Worm (Caenorhabditis elegans) whole organism, mixed stage, embryonic: Measurements from ENCODE around the gene K11H12.6.
A peak's percentile ranks its signal among the peaks of the same experiment; 100 is the strongest.

Experiments used
- M03D4.4 ChIP-seq: sonication (generic microtip); optimal IDR thresholded peaks from 2 replicates; lab custom pipeline; 2017; ENCODE audit warnings: mild to moderate bottlenecking, missing genetic modification characterization, missing compliant biosample characterization
- bed-3 ChIP-seq: fragments of 200-800 bp; sonication (Bioruptor generic); optimal IDR thresholded peaks from 3 replicates; lab custom pipeline; 2018; ENCODE audit warnings: mild to moderate bottlenecking, missing genetic modification characterization, moderate library complexity, missing compliant biosample characterization
- blmp-1 ChIP-seq: fragments of 150-350 bp; optimal IDR thresholded peaks from 2 replicates; lab custom pipeline; 2014; ENCODE audit warnings: missing biosample characterization, missing genetic modification characterization
- ceh-39 ChIP-seq: fragments of 150-350 bp; optimal IDR thresholded peaks from 2 replicates; lab custom pipeline; 2014; ENCODE audit warnings: missing biosample characterization, missing genetic modification characterization
- ceh-43 ChIP-seq: fragments of 200-800 bp; sonication (Bioruptor generic); optimal IDR thresholded peaks from 2 replicates; lab custom pipeline; 2018; ENCODE audit warnings: mild to moderate bottlenecking, missing genetic modification characterization, moderate library complexity, missing compliant biosample characterization
- ceh-83 ChIP-seq: fragments of 200-800 bp; sonication (Bioruptor generic); optimal IDR thresholded peaks from 2 replicates; lab custom pipeline; 2018; ENCODE audit warnings: mild to moderate bottlenecking, missing genetic modification characterization, missing compliant biosample characterization
- ces-1 ChIP-seq: fragments of 150-350 bp; optimal IDR thresholded peaks from 2 replicates; lab custom pipeline; 2014; ENCODE audit warnings: missing biosample characterization, missing genetic modification reagents, missing genetic modification characterization
- cnd-1 ChIP-seq: fragments of 200-800 bp; sonication (Bioruptor generic); optimal IDR thresholded peaks from 2 replicates; lab custom pipeline; 2018; ENCODE audit warnings: mild to moderate bottlenecking, missing genetic modification characterization, missing compliant biosample characterization
- drap-1 ChIP-seq: fragments of 200-800 bp; sonication (Bioruptor generic); optimal IDR thresholded peaks from 3 replicates; lab custom pipeline; 2018; ENCODE audit warnings: mild to moderate bottlenecking, missing genetic modification characterization, missing compliant biosample characterization
- elt-1 ChIP-seq: sonication (generic microtip); optimal IDR thresholded peaks from 2 replicates; lab custom pipeline; 2017; ENCODE audit warnings: missing genetic modification characterization, mild to moderate bottlenecking, missing compliant biosample characterization, antibody characterized with exemption, moderate library complexity, borderline replicate concordance; ENCODE audit not compliant: insufficient read depth
- elt-3 ChIP-seq: fragments of 150-350 bp; optimal IDR thresholded peaks from 2 replicates; lab custom pipeline; 2014; ENCODE audit warnings: missing biosample characterization, missing genetic modification characterization
- flh-1 ChIP-seq: fragments of 200-800 bp; sonication (Bioruptor generic); optimal IDR thresholded peaks from 2 replicates; lab custom pipeline; 2018; ENCODE audit warnings: mild to moderate bottlenecking, missing genetic modification characterization, moderate library complexity, missing compliant biosample characterization
- ham-2 ChIP-seq: fragments of 200-800 bp; sonication (Bioruptor generic); optimal IDR thresholded peaks from 2 replicates; lab custom pipeline; 2018; ENCODE audit warnings: mild to moderate bottlenecking, missing genetic modification characterization, missing compliant biosample characterization
- hlh-1 ChIP-seq: fragments of 150-350 bp; optimal IDR thresholded peaks from 2 replicates; lab custom pipeline; 2014; ENCODE audit warnings: missing biosample characterization, missing genetic modification reagents, missing genetic modification characterization
- lin-13 ChIP-seq: fragments of 150-350 bp; optimal IDR thresholded peaks from 2 replicates; lab custom pipeline; 2014; ENCODE audit warnings: missing biosample characterization, missing genetic modification characterization
- lin-32 ChIP-seq: fragments of 200-800 bp; sonication (Bioruptor generic); optimal IDR thresholded peaks from 2 replicates; lab custom pipeline; 2018; ENCODE audit warnings: mild to moderate bottlenecking, missing genetic modification characterization, missing compliant biosample characterization
- lsy-2 ChIP-seq: fragments of 150-350 bp; optimal IDR thresholded peaks from 2 replicates; lab custom pipeline; 2014; ENCODE audit warnings: missing biosample characterization, missing genetic modification characterization
- mab-5 ChIP-seq: fragments of 150-350 bp; optimal IDR thresholded peaks from 2 replicates; lab custom pipeline; 2014; ENCODE audit warnings: missing biosample characterization, missing genetic modification characterization
- mep-1 ChIP-seq: fragments of 150-350 bp; optimal IDR thresholded peaks from 2 replicates; lab custom pipeline; 2017; ENCODE audit warnings: missing biosample characterization, missing genetic modification reagents, missing genetic modification characterization, inconsistent platforms
- mls-2 ChIP-seq: sonication (generic microtip); optimal IDR thresholded peaks from 2 replicates; lab custom pipeline; 2016; ENCODE audit warnings: mild to moderate bottlenecking, missing genetic modification characterization, moderate library complexity, missing compliant biosample characterization
- nhr-12 ChIP-seq: fragments of 150-350 bp; optimal IDR thresholded peaks from 2 replicates; lab custom pipeline; 2014; ENCODE audit warnings: missing biosample characterization, missing genetic modification characterization
- nhr-2 ChIP-seq: fragments of 150-350 bp; optimal IDR thresholded peaks from 2 replicates; lab custom pipeline; 2014; ENCODE audit warnings: missing biosample characterization, missing genetic modification characterization
- nhr-237 ChIP-seq: fragments of 150-350 bp; optimal IDR thresholded peaks from 2 replicates; lab custom pipeline; 2014; ENCODE audit warnings: missing biosample characterization, missing genetic modification characterization
- nhr-28 ChIP-seq: fragments of 150-350 bp; optimal IDR thresholded peaks from 2 replicates; lab custom pipeline; 2014; ENCODE audit warnings: missing biosample characterization, missing genetic modification characterization
- nhr-76 ChIP-seq: sonication (generic microtip); optimal IDR thresholded peaks from 2 replicates; lab custom pipeline; 2017; ENCODE audit warnings: missing biosample characterization, missing genetic modification characterization
- pha-4 ChIP-seq: fragments of 150-350 bp; optimal IDR thresholded peaks from 2 replicates; lab custom pipeline; 2018; ENCODE audit warnings: missing biosample characterization, missing genetic modification reagents, missing genetic modification characterization
- sem-2 ChIP-seq: fragments of 200-800 bp; sonication (Bioruptor generic); optimal IDR thresholded peaks from 2 replicates; lab custom pipeline; 2018; ENCODE audit warnings: mild to moderate bottlenecking, missing genetic modification characterization, missing compliant biosample characterization
- snpc-4 ChIP-seq: fragments of 150-350 bp; optimal IDR thresholded peaks from 2 replicates; lab custom pipeline; 2014; ENCODE audit warnings: missing biosample characterization, missing genetic modification characterization
- sptf-1 ChIP-seq: sonication (generic microtip); optimal IDR thresholded peaks from 2 replicates; lab custom pipeline; 2017; ENCODE audit warnings: mild to moderate bottlenecking, missing genetic modification characterization, moderate library complexity, missing compliant biosample characterization
- tbx-8 ChIP-seq: fragments of 200-800 bp; sonication (Bioruptor generic); optimal IDR thresholded peaks from 2 replicates; lab custom pipeline; 2018; ENCODE audit warnings: mild to moderate bottlenecking, missing genetic modification characterization, moderate library complexity, missing compliant biosample characterization
- unc-120 ChIP-seq: sonication (generic microtip); optimal IDR thresholded peaks from 2 replicates; lab custom pipeline; 2017; ENCODE audit warnings: missing genetic modification characterization, missing compliant biosample characterization; ENCODE audit not compliant: poor library complexity, severe bottlenecking
- unc-39 ChIP-seq: fragments of 150-350 bp; optimal IDR thresholded peaks from 2 replicates; lab custom pipeline; 2014; ENCODE audit warnings: missing biosample characterization, missing genetic modification characterization
- unc-62 ChIP-seq: fragments of 150-350 bp; optimal IDR thresholded peaks from 2 replicates; lab custom pipeline; 2014; ENCODE audit warnings: missing biosample characterization, missing genetic modification reagents, missing genetic modification characterization
- zip-8 ChIP-seq: fragments of 150-350 bp; optimal IDR thresholded peaks from 2 replicates; lab custom pipeline; 2014; ENCODE audit warnings: missing biosample characterization, missing genetic modification characterization
- ztf-11 ChIP-seq: fragments of 150-350 bp; optimal IDR thresholded peaks from 2 replicates; lab custom pipeline; 2014; ENCODE audit warnings: missing biosample characterization, missing genetic modification characterization

The K11H12.6 gene

DNA sequence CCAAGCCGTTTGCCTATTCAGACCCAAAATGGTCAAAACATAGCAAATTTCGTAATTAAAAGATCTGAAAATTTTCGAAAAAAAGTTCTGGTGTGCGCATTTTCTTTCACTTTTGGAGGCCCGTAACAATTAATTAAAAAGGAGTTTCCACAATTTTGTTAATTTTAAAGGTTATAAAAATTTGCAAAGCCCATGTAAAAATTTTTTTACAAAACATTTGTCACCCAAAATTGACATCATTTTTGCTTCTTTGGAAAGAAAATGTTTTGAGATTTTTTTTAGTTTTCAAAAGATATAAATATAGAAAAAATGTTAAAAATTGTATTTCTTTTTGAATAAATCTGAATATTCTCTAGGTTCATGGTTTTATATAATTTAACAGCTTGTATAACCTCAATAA lies at the start of gene K11H12.6:
K11H12.6 (plus strand) TSS at position 301 of the 400 bp plus-strand sequence.
- TF ChIP-seq ces-1 (no peak), nhr-2 (tag; lab: Kevin White, UChicago) (no peak), lsy-2 (tag; lab: Kevin White, UChicago) (no peak), hlh-1 (tag; lab: Kevin White, UChicago) (no peak), bed-3 (GFP tag; lab: Kevin White, UChicago) (no peak), ceh-43 (GFP tag; lab: Kevin White, UChicago) (no peak), snpc-4 (tag; lab: Kevin White, UChicago) (no peak), lin-13 (tag; lab: Kevin White, UChicago) (no peak), unc-120 (no peak), blmp-1 (tag; lab: Kevin White, UChicago) (no peak), flh-1 (GFP tag; lab: Kevin White, UChicago) (no peak), drap-1 (GFP tag; lab: Kevin White, UChicago) (no peak), ham-2 (no peak), ceh-83 (GFP tag; lab: Kevin White, UChicago) (no peak), M03D4.4 (no peak), lin-32 (GFP tag; lab: Kevin White, UChicago) (no peak), mls-2 (no peak), zip-8 (no peak), sptf-1 (tag; lab: Kevin White, UChicago) (no peak), nhr-12 (tag; lab: Kevin White, UChicago) (no peak)

DNA sequence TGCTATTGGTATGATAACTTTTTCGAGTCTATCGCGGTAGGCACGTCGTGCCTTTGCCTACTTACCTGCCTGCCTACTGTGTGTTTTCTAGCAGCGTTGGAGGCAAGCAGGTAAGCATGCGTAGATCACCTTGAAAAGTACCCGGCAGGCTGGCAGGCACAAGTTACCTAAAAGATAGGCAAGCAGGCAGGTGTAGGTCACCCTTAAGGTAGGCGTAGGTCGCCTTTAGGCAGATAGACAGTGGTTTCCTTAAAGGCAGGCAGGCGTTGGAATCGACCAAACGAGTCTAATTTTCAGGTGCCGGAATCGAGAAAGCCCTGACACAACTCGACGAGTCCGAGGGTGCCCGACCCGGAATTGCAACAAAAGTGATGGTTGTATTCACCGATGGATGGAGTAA lies 47.3 kb upstream of the K11H12.6 start:
- TF ChIP-seq zip-8 (no peak), nhr-237 (tag; lab: Kevin White, UChicago) (no peak), drap-1 (GFP tag; lab: Kevin White, UChicago) (no peak), unc-62 (GFP tag; lab: Kevin White, UChicago) (no peak), lin-13 (tag; lab: Kevin White, UChicago) (no peak), hlh-1 (tag; lab: Kevin White, UChicago) (no peak), nhr-2 (tag; lab: Kevin White, UChicago) (no peak), nhr-12 (tag; lab: Kevin White, UChicago) (no peak), lsy-2 (tag; lab: Kevin White, UChicago) (no peak), elt-3 (no peak), nhr-28 (tag; lab: Kevin White, UChicago) (no peak), bed-3 (GFP tag; lab: Kevin White, UChicago) (no peak)

- TF ChIP-seq ceh-83 (GFP tag; lab: Kevin White, UChicago) (peak; percentile 85), ztf-11 (tag; lab: Kevin White, UChicago) (peak; percentile 21), tbx-8 (GFP tag; lab: Kevin White, UChicago) (peak; percentile 72), elt-3 (no peak), zip-8 (no peak), ces-1 (peak; percentile 28), lsy-2 (tag; lab: Kevin White, UChicago) (peak; percentile 2), nhr-76 (tag; lab: Kevin White, UChicago) (no peak), hlh-1 (tag; lab: Kevin White, UChicago) (no peak), nhr-28 (tag; lab: Kevin White, UChicago) (peak; percentile 20), mab-5 (no peak), cnd-1 (tag; lab: Kevin White, UChicago) (peak; percentile 76), ham-2 (peak; percentile 68), nhr-2 (tag; lab: Kevin White, UChicago) (no peak), sptf-1 (tag; lab: Kevin White, UChicago) (peak; percentile 91), nhr-12 (tag; lab: Kevin White, UChicago) (no peak), M03D4.4 (peak; percentile 86), elt-1 (tag; lab: Kevin White, UChicago) (no peak), ceh-39 (tag; lab: Kevin White, UChicago) (no peak), lin-32 (GFP tag; lab: Kevin White, UChicago) (peak; percentile 81), pha-4 (tag; lab: Kevin White, UChicago) (peak; percentile 26), unc-62 (GFP tag; lab: Kevin White, UChicago) (peak; percentile 5), sem-2 (GFP tag; lab: Kevin White, UChicago) (peak; percentile 61), flh-1 (GFP tag; lab: Kevin White, UChicago) (peak; percentile 70), mls-2 (peak; percentile 78), snpc-4 (tag; lab: Kevin White, UChicago) (no peak), unc-39 (tag; lab: Kevin White, UChicago) (no peak), unc-120 (peak; percentile 76), blmp-1 (tag; lab: Kevin White, UChicago) (no peak), bed-3 (GFP tag; lab: Kevin White, UChicago) (peak; percentile 69), drap-1 (GFP tag; lab: Kevin White, UChicago) (peak; percentile 82), ceh-43 (GFP tag; lab: Kevin White, UChicago) (peak; percentile 74), mep-1 (tag; lab: Kevin White, UChicago) (peak; percentile 29), nhr-237 (tag; lab: Kevin White, UChicago) (peak; percentile 8), lin-13 (tag; lab: Kevin White, UChicago) (no peak)
Measured at ce11 chrIV:620324-620723, 46.8 kb upstream of the K11H12.6 start.
